Worm (Caenorhabditis elegans): ENCODE measurements around the gene acdh-9.
A peak's percentile ranks its signal among the peaks of the same experiment; 100 is the strongest.

Gene acdh-9

ce11 chrII:848519-848918 lies at the start of gene acdh-9, which contains the start of gene F28A10.13:
Gene acdh-9, minus strand, starts transcription at chrII:848603.
Gene F28A10.13, plus strand, starts transcription at chrII:848812.
- TF ChIP-seq mls-2 (tag; optimal IDR thresholded peaks at IDR 0.05) (no peak), nhr-237 (tag; optimal IDR thresholded peaks at IDR 0.05) (no peak), mab-5 (tag; optimal IDR thresholded peaks at IDR 0.05) (no peak), pha-4 (tag; optimal IDR thresholded peaks at IDR 0.05) (no peak), unc-39 (tag; optimal IDR thresholded peaks at IDR 0.05) (no peak), nhr-2 (tag; optimal IDR thresholded peaks at IDR 0.05) (no peak), unc-62 (GFP tag; optimal IDR thresholded peaks at IDR 0.05) (peak; percentile 70), unc-120 (tag; optimal IDR thresholded peaks at IDR 0.05; ENCODE audit: poor library complexity, severe bottlenecking) (peak; percentile 2), ztf-11 (tag; optimal IDR thresholded peaks at IDR 0.05) (no peak), bed-3 (GFP tag; optimal IDR thresholded peaks at IDR 0.05) (no peak), hlh-1 (tag; optimal IDR thresholded peaks at IDR 0.05) (peak; percentile 93), elt-1 (tag; optimal IDR thresholded peaks at IDR 0.05; ENCODE audit: borderline replicate concordance, insufficient read depth) (no peak), sem-2 (GFP tag; optimal IDR thresholded peaks at IDR 0.05) (no peak), drap-1 (GFP tag; optimal IDR thresholded peaks at IDR 0.05) (no peak), mep-1 (tag; optimal IDR thresholded peaks at IDR 0.05) (peak; percentile 3), ceh-39 (tag; optimal IDR thresholded peaks at IDR 0.05) (no peak), snpc-4 (tag; optimal IDR thresholded peaks at IDR 0.05) (no peak), flh-1 (GFP tag; optimal IDR thresholded peaks at IDR 0.05) (no peak)

DNA sequence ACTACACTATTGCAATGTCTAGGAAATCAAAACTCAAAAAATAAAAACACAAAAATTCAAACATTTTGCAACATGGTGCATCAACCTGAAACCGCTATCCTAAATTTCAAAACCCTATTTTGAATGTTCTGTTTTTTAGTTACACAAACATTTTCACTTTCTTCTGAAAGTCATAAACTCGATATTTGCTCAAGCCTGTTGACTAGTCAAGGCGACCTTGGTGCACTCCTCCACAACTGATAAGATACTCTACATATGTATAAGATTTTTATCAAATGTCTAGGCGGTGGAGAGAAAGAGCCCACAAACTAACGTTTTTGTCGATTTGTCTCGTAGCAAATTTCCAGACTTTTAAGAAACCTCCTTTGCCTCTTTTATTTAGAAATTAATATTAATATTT lies 39.6 kb upstream of the acdh-9 start, which contains the start of gene T07D3.4:
T07D3.4 (plus strand) TSS at position 286 of the 400 bp plus-strand sequence.
- TF ChIP-seq ceh-43 (GFP tag; optimal IDR thresholded peaks at IDR 0.05) (no peak), nhr-237 (tag; optimal IDR thresholded peaks at IDR 0.05) (no peak), sem-2 (GFP tag; optimal IDR thresholded peaks at IDR 0.05) (no peak), lin-32 (GFP tag; optimal IDR thresholded peaks at IDR 0.05) (no peak), mep-1 (tag; optimal IDR thresholded peaks at IDR 0.05) (no peak), nhr-12 (tag; optimal IDR thresholded peaks at IDR 0.05) (no peak), elt-3 (tag; optimal IDR thresholded peaks at IDR 0.05) (no peak), nhr-28 (tag; optimal IDR thresholded peaks at IDR 0.05) (no peak), ceh-39 (tag; optimal IDR thresholded peaks at IDR 0.05) (no peak), pha-4 (tag; optimal IDR thresholded peaks at IDR 0.05) (no peak), drap-1 (GFP tag; optimal IDR thresholded peaks at IDR 0.05) (no peak), mls-2 (tag; optimal IDR thresholded peaks at IDR 0.05) (no peak), zip-8 (tag; optimal IDR thresholded peaks at IDR 0.05) (no peak), lsy-2 (tag; optimal IDR thresholded peaks at IDR 0.05) (no peak), tbx-8 (GFP tag; optimal IDR thresholded peaks at IDR 0.05) (no peak)

DNA sequence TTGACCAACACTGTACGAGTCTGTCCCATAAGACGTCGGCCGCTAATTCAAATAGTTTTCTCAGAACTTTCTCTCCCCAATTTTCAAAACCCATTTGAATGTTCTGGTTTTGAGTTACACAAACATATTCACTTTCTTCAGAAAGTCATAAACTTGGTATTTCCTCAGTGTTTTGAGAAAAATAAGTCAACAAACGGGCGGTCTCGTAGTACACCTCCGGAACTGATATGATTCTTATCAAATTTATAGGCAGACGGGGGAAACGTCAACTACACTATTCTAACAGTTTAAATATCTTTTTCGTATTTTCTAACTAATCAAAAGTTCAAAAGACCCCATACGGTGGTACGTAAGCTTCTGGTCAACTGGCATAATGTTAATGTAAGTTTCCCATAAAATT lies 35.8 kb upstream of the acdh-9 start:
- no peak for TF ChIP-seq nhr-2 (tag; optimal IDR thresholded peaks at IDR 0.05)
- TF ChIP-seq nhr-76 (tag; optimal IDR thresholded peaks at IDR 0.05): no peak
- no peak for TF ChIP-seq blmp-1 (tag; optimal IDR thresholded peaks at IDR 0.05)
- TF ChIP-seq ceh-43 (GFP tag; optimal IDR thresholded peaks at IDR 0.05): no peak

ce11 chrII:880666-881226 lies 32.3 kb upstream of the acdh-9 start:
- TF ChIP-seq sptf-1 (tag; optimal IDR thresholded peaks at IDR 0.05): no peak
- TF ChIP-seq ceh-39 (tag; optimal IDR thresholded peaks at IDR 0.05): no peak
- no peak for TF ChIP-seq bed-3 (GFP tag; optimal IDR thresholded peaks at IDR 0.05)
- no peak for TF ChIP-seq unc-120 (tag; optimal IDR thresholded peaks at IDR 0.05; ENCODE audit: poor library complexity, severe bottlenecking)
- TF ChIP-seq nhr-76 (tag; optimal IDR thresholded peaks at IDR 0.05): no peak
- no peak for TF ChIP-seq flh-1 (GFP tag; optimal IDR thresholded peaks at IDR 0.05)
- TF ChIP-seq ceh-83 (GFP tag; optimal IDR thresholded peaks at IDR 0.05): no peak
- no peak for TF ChIP-seq lin-32 (GFP tag; optimal IDR thresholded peaks at IDR 0.05)
- no peak for TF ChIP-seq ces-1 (GFP tag; optimal IDR thresholded peaks at IDR 0.05)
- TF ChIP-seq nhr-12 (tag; optimal IDR thresholded peaks at IDR 0.05): no peak

DNA sequence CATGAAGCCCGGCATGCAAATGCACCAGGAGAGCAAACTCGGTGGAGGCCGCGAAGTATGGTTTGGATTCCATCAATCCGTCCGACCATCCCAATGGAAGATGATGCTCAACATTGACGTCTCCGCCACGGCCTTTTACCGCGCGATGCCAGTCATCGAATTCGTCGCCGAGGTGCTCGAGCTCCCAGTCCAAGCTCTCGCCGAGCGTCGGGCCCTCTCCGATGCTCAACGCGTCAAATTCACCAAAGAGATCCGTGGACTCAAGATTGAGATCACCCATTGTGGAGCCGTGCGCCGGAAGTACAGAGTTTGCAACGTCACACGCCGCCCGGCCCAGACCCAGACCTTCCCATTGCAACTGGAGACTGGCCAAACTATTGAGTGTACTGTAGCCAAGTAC lies 27.3 kb upstream of the acdh-9 start:
- TF ChIP-seq ces-1 (GFP tag; optimal IDR thresholded peaks at IDR 0.05) (no peak), flh-1 (GFP tag; optimal IDR thresholded peaks at IDR 0.05) (no peak), hlh-1 (tag; optimal IDR thresholded peaks at IDR 0.05) (no peak), ceh-43 (GFP tag; optimal IDR thresholded peaks at IDR 0.05) (no peak), sem-2 (GFP tag; optimal IDR thresholded peaks at IDR 0.05) (no peak), drap-1 (GFP tag; optimal IDR thresholded peaks at IDR 0.05) (no peak)

Measured in whole organism, mixed stage, embryonic.